Fruit fly (Drosophila melanogaster): ENCODE measurements around the gene CG3164.

CG3164 gene

dm6 chr2L:72752-73435 is 57.7 kb downstream of the CG3164 start (continued):
- TF ChIP-seq Trl (optimal IDR thresholded peaks at IDR 0.05) (no peak), Trl (GFP tag; optimal IDR thresholded peaks at IDR 0.05) (peak; percentile 40), CG13894 (tag; optimal IDR thresholded peaks at IDR 0.05) (peak; percentile 91), HmgD (GFP tag; optimal IDR thresholded peaks at IDR 0.05) (no peak), CG31388 (GFP tag; optimal IDR thresholded peaks at IDR 0.05) (no peak), zen2 (GFP tag; IDR thresholded peaks at IDR 0.05; ENCODE audit: partially characterized antibody) (peak; percentile 64; the same call in 2 of the 3 replicates), sqz (GFP tag; optimal IDR thresholded peaks at IDR 0.05) (no peak), Ada2b (GFP tag; IDR thresholded peaks at IDR 0.05) (no peak), CG3163 (GFP tag; optimal IDR thresholded peaks at IDR 0.05) (peak; percentile 29), crp (GFP tag; optimal IDR thresholded peaks at IDR 0.05) (peak in 1 of 2 experiments; percentile 68), chm (GFP tag; IDR thresholded peaks at IDR 0.05) (peak; percentile 29; the same call in 1 of the 2 replicates), fd102C (GFP tag; optimal IDR thresholded peaks at IDR 0.05) (no peak), MBD-R2 (GFP tag; IDR thresholded peaks at IDR 0.05) (peak; percentile 32; the same call in 1 of the 2 replicates), CkIIα-i1 (GFP tag; IDR thresholded peaks at IDR 0.05) (no peak), abd-A (tag; optimal IDR thresholded peaks at IDR 0.05) (peak; percentile 99), CG32772 (GFP tag; IDR thresholded peaks at IDR 0.05) (no peak), Sin3A (optimal IDR thresholded peaks at IDR 0.05) (no peak), otp (GFP tag; IDR thresholded peaks at IDR 0.05) (no peak), CG15696 (tag; optimal IDR thresholded peaks at IDR 0.05) (no peak), CG10979 (tag; optimal IDR thresholded peaks at IDR 0.05) (no peak), az2 (GFP tag; optimal IDR thresholded peaks at IDR 0.05) (peak; percentile 55), corto (GFP tag; optimal IDR thresholded peaks at IDR 0.05) (no peak), jing (GFP tag; optimal IDR thresholded peaks at IDR 0.05) (no peak), CG18764 (GFP tag; optimal IDR thresholded peaks at IDR 0.05) (no peak), CG1792 (GFP tag; optimal IDR thresholded peaks at IDR 0.05) (no peak), ATbp (GFP tag; optimal IDR thresholded peaks at IDR 0.05) (no peak), ind (GFP tag; optimal IDR thresholded peaks at IDR 0.05) (peak; percentile 33), CG14441 (GFP tag; IDR thresholded peaks at IDR 0.05) (peak; percentile 45; the same call in 1 of the 2 replicates), danr (GFP tag; IDR thresholded peaks at IDR 0.05) (no peak), CG12744 (GFP tag; optimal IDR thresholded peaks at IDR 0.05) (peak; percentile 27), chif (GFP tag; optimal IDR thresholded peaks at IDR 0.05) (peak in 1 of 2 experiments; percentile 41), HHEX (GFP tag; optimal IDR thresholded peaks at IDR 0.05) (peak; percentile 23), Dip3 (GFP tag; optimal IDR thresholded peaks at IDR 0.05) (no peak), CG34224 (GFP tag; IDR thresholded peaks at IDR 0.05; ENCODE audit: partially characterized antibody) (peak; percentile 59; the same call in 1 of the 3 replicates), CHES-1-like (GFP tag; optimal IDR thresholded peaks at IDR 0.05) (peak; percentile 67), CG8388 (GFP tag; optimal IDR thresholded peaks at IDR 0.05) (no peak)

Data from whole organism, embryonic.